Fruit fly (Drosophila melanogaster): ENCODE measurements around the gene CG17211.
A peak's percentile ranks its signal among the peaks of the same experiment; 100 is the strongest.

CG17211 gene

dm6 chr2L:12085619-12086171, 28.5 kb upstream of the CG17211 start, which contains the start of gene prd:
prd (minus strand) TSS chr2L:12085827.
- peak; percentile 89 for TF ChIP-seq CG1832 (GFP tag; optimal IDR thresholded peaks at IDR 0.05)
- peak; percentile 85 for TF ChIP-seq CG8478 (optimal IDR thresholded peaks at IDR 0.05)
- no peak for TF ChIP-seq CG12104 (GFP tag; optimal IDR thresholded peaks at IDR 0.05)
- TF ChIP-seq Nf-YA (GFP tag; IDR thresholded peaks at IDR 0.05) = peak; percentile 86
- 0 out of 4 replicates have a peak, but pooled peaks have one; percentile 36 for TF ChIP-seq chinmo (GFP tag; IDR thresholded peaks at IDR 0.05; ENCODE audit: partially characterized antibody)
- peak; percentile 88 for TF ChIP-seq CTCF (GFP tag; optimal IDR thresholded peaks at IDR 0.05)
- peak; percentile 36 for TF ChIP-seq Jarid2 (GFP tag; optimal IDR thresholded peaks at IDR 0.05)
- no peak for TF ChIP-seq vnd (GFP tag; IDR thresholded peaks at IDR 0.05; ENCODE audit: partially characterized antibody)
- TF ChIP-seq Nf-YC (tag; optimal IDR thresholded peaks at IDR 0.05) = peak; percentile 97
- TF ChIP-seq chn (GFP tag; optimal IDR thresholded peaks at IDR 0.05) = no peak
- peak; percentile 98 for TF ChIP-seq Nf-YB (GFP tag; optimal IDR thresholded peaks at IDR 0.05)
- TF ChIP-seq CG15479 (GFP tag; optimal IDR thresholded peaks at IDR 0.05) = peak; percentile 76
- TF ChIP-seq mld (GFP tag; IDR thresholded peaks at IDR 0.05; ENCODE audit: partially characterized antibody) = 0 out of 3 replicates have a peak, but pooled peaks have one; percentile 31
- no peak for TF ChIP-seq Bgb (GFP tag; IDR thresholded peaks at IDR 0.05; ENCODE audit: partially characterized antibody)
- peak; percentile 2 for TF ChIP-seq CG17829 (tag; optimal IDR thresholded peaks at IDR 0.05)
- TF ChIP-seq prd (optimal IDR thresholded peaks at IDR 0.05) = no peak
- TF ChIP-seq prd (GFP tag; IDR thresholded peaks at IDR 0.05) = peak; percentile 50; the same call in 1 of the 3 replicates
- peak; percentile 27; the same call in 1 of the 3 replicates for TF ChIP-seq zen2 (GFP tag; IDR thresholded peaks at IDR 0.05; ENCODE audit: partially characterized antibody)
- peak; percentile 39; the same call in 1 of the 4 replicates for TF ChIP-seq Dll (GFP tag; IDR thresholded peaks at IDR 0.05; ENCODE audit: partially characterized antibody)
- TF ChIP-seq tll (GFP tag; optimal IDR thresholded peaks at IDR 0.05) = peak in 1 of 2 experiments; percentile 91

dm6 chr2L:12087442-12087841, 26.7 kb upstream of the CG17211 start:
- TF ChIP-seq CG11398 (GFP tag; optimal IDR thresholded peaks at IDR 0.05) (no peak), Usf (GFP tag; optimal IDR thresholded peaks at IDR 0.05) (no peak), tll (GFP tag; optimal IDR thresholded peaks at IDR 0.05) (peak in 1 of 2 experiments; percentile 69), Meics (GFP tag; optimal IDR thresholded peaks at IDR 0.05) (no peak), zen (tag; optimal IDR thresholded peaks at IDR 0.05) (peak; percentile 39), exex (tag; optimal IDR thresholded peaks at IDR 0.05) (no peak), CG11695 (GFP tag; IDR thresholded peaks at IDR 0.05) (no peak), al (GFP tag; IDR thresholded peaks at IDR 0.05) (no peak), az2 (GFP tag; optimal IDR thresholded peaks at IDR 0.05) (no peak), CG32772 (GFP tag; IDR thresholded peaks at IDR 0.05) (no peak), CG5180 (GFP tag; optimal IDR thresholded peaks at IDR 0.05) (no peak), ftz-f1 (GFP tag; optimal IDR thresholded peaks at IDR 0.05) (no peak), cad (GFP tag; optimal IDR thresholded peaks at IDR 0.05) (peak; percentile 98), CG4328 (GFP tag; optimal IDR thresholded peaks at IDR 0.05) (no peak), lab (GFP tag; optimal IDR thresholded peaks at IDR 0.05) (no peak), CG12769 (tag; optimal IDR thresholded peaks at IDR 0.05) (no peak), CG17912 (GFP tag; optimal IDR thresholded peaks at IDR 0.05) (no peak), CG10462 (GFP tag; optimal IDR thresholded peaks at IDR 0.05) (no peak), da (GFP tag; optimal IDR thresholded peaks at IDR 0.05) (no peak)

DNA sequence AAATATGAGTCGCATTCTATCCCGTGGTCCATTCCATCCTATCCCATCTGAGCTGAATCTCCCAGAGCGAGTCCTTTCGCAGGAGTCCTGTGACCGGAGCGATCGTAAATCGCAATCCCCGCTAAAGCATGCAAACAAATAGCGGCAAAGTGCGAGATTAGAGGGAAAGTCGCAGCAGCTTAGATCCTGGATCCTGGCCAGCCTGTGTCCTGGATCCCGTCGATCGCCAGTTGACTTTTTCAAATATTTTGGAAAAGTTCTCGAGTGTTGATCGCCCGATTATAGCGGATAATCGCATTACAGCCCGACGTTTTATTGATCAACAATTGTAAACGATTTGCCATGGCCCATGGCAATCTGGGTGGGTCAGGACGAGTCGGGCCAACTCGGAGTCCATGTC, 25.0 kb upstream of the CG17211 start:
- TF ChIP-seq tll (GFP tag; optimal IDR thresholded peaks at IDR 0.05) (peak in 1 of 2 experiments; percentile 94), cad (GFP tag; optimal IDR thresholded peaks at IDR 0.05) (peak; percentile 33), dati (GFP tag; IDR thresholded peaks at IDR 0.05) (no peak)

Measured in whole organism, embryonic.